Worm (Caenorhabditis elegans): Measurements from ENCODE around the gene srbc-43.

The srbc-43 gene

DNA sequence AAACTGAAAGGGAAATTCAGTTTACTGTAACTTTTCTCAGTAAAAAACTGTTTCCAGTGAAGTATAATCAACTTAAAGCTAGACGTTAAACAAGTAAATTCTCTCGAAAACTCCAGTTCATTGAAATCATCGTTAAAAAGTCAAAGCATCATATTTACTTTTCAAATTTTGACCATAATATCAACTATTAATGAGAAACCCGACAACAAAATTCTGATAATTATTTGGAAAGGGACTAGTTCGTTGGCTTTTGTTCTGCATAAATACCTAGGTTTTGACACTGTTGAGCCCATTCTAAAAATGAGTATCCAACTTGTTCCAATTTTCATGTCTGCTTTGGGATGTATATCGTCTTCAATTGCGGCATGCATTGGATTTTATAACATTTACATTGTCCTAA is 15.9 kb upstream of the srbc-43 start, which contains the start of gene ZC443.7:
TSS of gene ZC443.7 (plus strand) at position 301 of the 400 bp plus-strand sequence.
- TF ChIP-seq him-1 (tag; optimal IDR thresholded peaks at IDR 0.05) = no peak
- TF ChIP-seq W03F9.2 (tag; optimal IDR thresholded peaks at IDR 0.05) = no peak

DNA sequence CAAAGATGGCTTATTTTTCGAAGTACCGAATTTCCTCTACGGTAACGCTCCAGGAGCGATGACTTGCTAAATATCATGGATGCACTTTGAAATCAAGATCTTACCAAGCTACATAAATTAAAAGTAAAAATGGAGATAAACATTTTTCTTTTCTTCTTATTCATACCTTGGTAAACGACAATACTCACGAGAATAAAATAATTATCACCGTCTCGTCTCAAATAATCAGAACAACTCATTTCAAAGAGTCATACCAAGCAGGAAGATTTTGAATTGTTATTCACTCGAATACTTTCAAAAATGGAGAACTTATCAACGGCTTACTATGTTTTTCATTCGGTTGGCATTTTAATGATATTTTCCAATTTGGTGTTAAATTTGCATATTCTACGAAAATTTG is 13.0 kb upstream of the srbc-43 start, which contains the start of gene srbc-45:
TSS of gene srbc-45 (plus strand) at position 301 of the 400 bp plus-strand sequence.
- TF ChIP-seq dao-5 (tag; optimal IDR thresholded peaks at IDR 0.05) (no peak), W03F9.2 (tag; optimal IDR thresholded peaks at IDR 0.05) (no peak), him-1 (tag; optimal IDR thresholded peaks at IDR 0.05) (no peak)

DNA sequence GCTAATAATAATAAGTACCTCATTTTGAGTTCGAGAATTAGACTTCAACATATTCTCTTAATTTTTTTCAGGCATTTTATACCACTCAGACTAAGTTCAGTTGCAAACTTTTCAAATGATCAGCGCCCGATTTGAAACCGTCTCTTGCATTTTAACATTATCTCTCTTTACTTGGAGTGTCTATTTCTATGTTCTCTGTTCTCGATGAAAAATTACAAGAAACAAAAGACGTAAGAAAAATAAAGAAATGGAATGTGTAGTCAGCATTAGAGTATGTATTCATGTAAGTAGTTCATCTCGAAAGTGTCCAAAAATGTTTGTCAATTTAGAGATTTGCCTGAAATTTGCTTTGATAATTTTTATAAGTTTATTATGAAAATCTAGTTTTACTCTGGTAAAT is 9.9 kb upstream of the srbc-43 start, which contains the start of gene ugt-3:
TSS of gene ugt-3 (minus strand) at position 101 of the 400 bp plus-strand sequence.
- TF ChIP-seq W03F9.2 (tag; optimal IDR thresholded peaks at IDR 0.05) = no peak
- TF ChIP-seq him-1 (tag; optimal IDR thresholded peaks at IDR 0.05) = no peak
- no peak for TF ChIP-seq dao-5 (tag; optimal IDR thresholded peaks at IDR 0.05)

- TF ChIP-seq dao-5 (tag; optimal IDR thresholded peaks at IDR 0.05) = no peak
- TF ChIP-seq W03F9.2 (tag; optimal IDR thresholded peaks at IDR 0.05) = no peak
- no peak for TF ChIP-seq him-1 (tag; optimal IDR thresholded peaks at IDR 0.05)
These were observed 7.7 kb upstream of the srbc-43 start, which contains the start of gene ugt-6 for ce11 chrV:12797992-12798391. Gene ugt-6, minus strand, starts transcription at chrV:12798224.

ce11 chrV:12796908-12797490 is 6.7 kb upstream of the srbc-43 start:
- no peak for TF ChIP-seq him-1 (tag; optimal IDR thresholded peaks at IDR 0.05)
- no peak for TF ChIP-seq dao-5 (tag; optimal IDR thresholded peaks at IDR 0.05)
- no peak for TF ChIP-seq W03F9.2 (tag; optimal IDR thresholded peaks at IDR 0.05)

DNA sequence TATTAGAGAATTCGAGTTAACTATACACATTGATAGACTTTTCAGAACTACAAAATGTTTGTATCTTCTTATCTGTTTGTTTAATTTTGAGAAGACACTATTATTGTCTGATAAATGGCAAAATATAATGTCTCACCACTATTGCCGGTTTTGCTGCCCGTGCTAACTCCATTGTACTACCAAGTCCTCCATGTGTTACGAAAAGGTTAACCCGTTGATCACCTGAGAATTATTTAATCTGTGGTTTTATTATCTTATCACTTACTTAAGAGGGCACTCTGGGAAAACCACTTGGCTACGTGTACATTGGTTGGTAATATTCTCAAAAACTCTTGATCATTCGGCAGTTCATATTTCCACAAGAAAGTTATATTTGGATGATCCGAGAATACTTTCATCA is 5.6 kb upstream of the srbc-43 start:
- TF ChIP-seq W03F9.2 (tag; optimal IDR thresholded peaks at IDR 0.05) (no peak), him-1 (tag; optimal IDR thresholded peaks at IDR 0.05) (no peak), dao-5 (tag; optimal IDR thresholded peaks at IDR 0.05) (no peak)

DNA sequence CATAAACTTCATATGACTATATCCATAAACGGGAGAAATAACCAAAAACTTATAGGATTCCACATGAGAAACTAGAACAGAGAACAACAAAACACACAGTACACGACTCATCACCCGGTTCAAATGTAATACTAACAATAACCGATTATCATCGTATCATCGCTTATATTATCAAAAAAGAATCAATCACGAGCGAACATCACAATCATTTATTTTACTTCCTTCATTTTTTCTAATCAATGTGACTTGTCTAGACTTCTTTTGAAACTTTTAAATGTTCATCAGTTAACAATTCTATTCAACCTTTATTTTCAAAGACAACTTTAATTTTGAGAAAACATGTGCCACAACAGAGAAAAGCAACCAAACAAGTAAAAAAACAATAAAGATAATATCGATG is 4.9 kb upstream of the srbc-43 start, which contains the start of gene ugt-4:
TSS of gene ugt-4 (minus strand) at position 141 of the 400 bp plus-strand sequence.
- TF ChIP-seq W03F9.2 (tag; optimal IDR thresholded peaks at IDR 0.05) (no peak), dao-5 (tag; optimal IDR thresholded peaks at IDR 0.05) (no peak), him-1 (tag; optimal IDR thresholded peaks at IDR 0.05) (no peak)

ce11 chrV:12792752-12793151 is 2.4 kb upstream of the srbc-43 start, which contains the start of gene ugt-5:
Gene ugt-5, minus strand, starts transcription at chrV:12792965.
- TF ChIP-seq W03F9.2 (tag; optimal IDR thresholded peaks at IDR 0.05) (no peak), him-1 (tag; optimal IDR thresholded peaks at IDR 0.05) (no peak), dao-5 (tag; optimal IDR thresholded peaks at IDR 0.05) (no peak)

- TF ChIP-seq him-1 (tag; optimal IDR thresholded peaks at IDR 0.05) = no peak
- TF ChIP-seq W03F9.2 (tag; optimal IDR thresholded peaks at IDR 0.05) = no peak
- TF ChIP-seq dao-5 (tag; optimal IDR thresholded peaks at IDR 0.05) = no peak
These were observed 1.9 kb downstream of the srbc-43 start, which contains the start of gene srbc-44 for ce11 chrV:12788451-12788850. Gene srbc-44, minus strand, starts transcription at chrV:12788551.

ce11 chrV:12787026-12787425 is 3.3 kb downstream of the srbc-43 start, which contains the start of gene fkb-4:
Gene fkb-4, minus strand, starts transcription at chrV:12787126.
- TF ChIP-seq W03F9.2 (tag; optimal IDR thresholded peaks at IDR 0.05) (no peak), dao-5 (tag; optimal IDR thresholded peaks at IDR 0.05) (no peak), him-1 (tag; optimal IDR thresholded peaks at IDR 0.05) (no peak)

DNA sequence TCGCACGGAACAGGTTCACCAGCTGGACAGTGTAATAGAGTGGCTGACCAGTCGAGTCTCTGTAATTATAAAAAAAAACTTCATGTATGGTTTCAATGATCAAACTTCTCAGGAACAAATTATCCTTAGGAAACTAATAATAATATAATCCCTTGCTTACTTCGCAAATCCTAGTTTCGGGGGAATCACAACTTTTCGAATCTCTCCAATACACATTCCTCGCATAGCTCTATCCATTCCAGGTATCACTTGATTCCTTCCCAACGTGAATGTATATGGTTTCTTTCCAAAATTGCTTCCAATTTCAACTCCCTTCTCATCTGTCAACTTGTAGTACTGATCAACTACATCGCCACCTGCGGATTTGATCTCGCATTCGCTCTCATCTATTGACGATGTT is 4.0 kb downstream of the srbc-43 start:
- TF ChIP-seq him-1 (tag; optimal IDR thresholded peaks at IDR 0.05) (no peak), W03F9.2 (tag; optimal IDR thresholded peaks at IDR 0.05) (no peak), dao-5 (tag; optimal IDR thresholded peaks at IDR 0.05) (no peak)

- no peak for TF ChIP-seq dao-5 (tag; optimal IDR thresholded peaks at IDR 0.05)
- no peak for TF ChIP-seq him-1 (tag; optimal IDR thresholded peaks at IDR 0.05)
- TF ChIP-seq W03F9.2 (tag; optimal IDR thresholded peaks at IDR 0.05) = no peak
These were observed 5.5 kb downstream of the srbc-43 start, which contains the start of gene sre-20 for ce11 chrV:12784861-12785260. Gene sre-20, minus strand, starts transcription at chrV:12784961.

DNA sequence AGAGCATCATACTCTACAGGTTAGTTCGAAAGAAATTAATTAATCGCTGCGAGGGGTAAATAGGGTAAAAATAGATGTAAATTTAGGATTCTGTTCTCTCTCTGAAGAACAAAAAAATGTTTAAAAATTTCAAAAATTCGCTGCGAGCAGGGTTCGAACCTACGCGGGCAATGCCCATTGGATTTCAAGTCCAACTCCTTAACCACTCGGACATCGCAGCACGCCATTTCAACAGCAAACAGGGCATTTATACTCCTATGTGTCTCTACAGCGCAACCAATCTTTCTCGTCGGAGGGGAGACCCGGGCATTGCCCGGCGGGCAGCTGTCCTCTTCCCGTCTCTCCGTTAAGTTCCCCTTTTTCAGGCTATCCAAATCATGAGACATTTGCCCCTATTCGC is 10.1 kb downstream of the srbc-43 start:
- peak; percentile 29 for TF ChIP-seq him-1 (tag; optimal IDR thresholded peaks at IDR 0.05)
- no peak for TF ChIP-seq W03F9.2 (tag; optimal IDR thresholded peaks at IDR 0.05)
- peak; percentile 61 for TF ChIP-seq dao-5 (tag; optimal IDR thresholded peaks at IDR 0.05)

DNA sequence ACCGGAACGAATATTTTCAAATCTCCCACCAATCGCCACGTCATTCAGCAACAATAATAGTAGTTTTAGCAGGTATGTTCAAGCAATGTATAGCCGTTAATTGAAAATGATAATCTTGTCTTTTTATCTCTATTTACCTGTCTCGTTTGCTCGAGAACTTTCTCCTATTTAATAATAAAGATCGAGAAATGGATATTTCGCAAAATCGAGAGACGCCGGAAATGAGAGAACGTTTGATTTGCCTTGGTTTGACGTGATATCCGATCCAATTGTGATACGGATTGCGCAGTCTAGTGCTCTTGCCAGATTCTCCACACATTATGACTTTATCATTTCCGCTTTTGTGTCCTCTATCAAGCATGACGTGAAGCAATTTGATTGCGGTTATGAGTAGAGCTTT is 16.5 kb downstream of the srbc-43 start:
- TF ChIP-seq him-1 (tag; optimal IDR thresholded peaks at IDR 0.05) (no peak), dao-5 (tag; optimal IDR thresholded peaks at IDR 0.05) (no peak), W03F9.2 (tag; optimal IDR thresholded peaks at IDR 0.05) (no peak)

- no peak for TF ChIP-seq him-1 (tag; optimal IDR thresholded peaks at IDR 0.05)
- TF ChIP-seq dao-5 (tag; optimal IDR thresholded peaks at IDR 0.05) = no peak
- no peak for TF ChIP-seq W03F9.2 (tag; optimal IDR thresholded peaks at IDR 0.05)
These were observed 17.1 kb downstream of the srbc-43 start, which contains the start of gene ZC455.1 for ce11 chrV:12773222-12773621. Gene ZC455.1, plus strand, starts transcription at chrV:12773522.

All from whole organism, L4/young adult.